Fruit fly (Drosophila melanogaster) whole organism, pupa: ENCODE results near the gene ClC-c.

Source experiments
- CG13204 ChIP-seq: fragments of 200-800 bp; sonication (Bioruptor generic); optimal IDR thresholded peaks from 2 replicates; lab custom pipeline; 2018; ENCODE audit warnings: missing biosample characterization, mild to moderate bottlenecking, missing genetic modification characterization, moderate library complexity
- CG9948 ChIP-seq: fragments of 200-800 bp; sonication (Bioruptor generic); optimal IDR thresholded peaks from 2 replicates; lab custom pipeline; 2018; ENCODE audit warnings: missing biosample characterization, mild to moderate bottlenecking, missing genetic modification characterization, moderate library complexity
- EcR ChIP-seq: fragments of 200-800 bp; sonication (Bioruptor generic); optimal IDR thresholded peaks from 3 replicates; lab custom pipeline; 2019; ENCODE audit warnings: missing biosample characterization, missing genetic modification characterization, mild to moderate bottlenecking, moderate library complexity, missing genetic modification reagents
- Snoo ChIP-seq: fragments of 200-800 bp; sonication (Bioruptor generic); optimal IDR thresholded peaks from 3 replicates; lab custom pipeline; 2017; ENCODE audit warnings: missing biosample characterization, mild to moderate bottlenecking, missing genetic modification characterization, inconsistent platforms
- fd96Ca ChIP-seq: fragments of 200-800 bp; sonication (Bioruptor generic); IDR thresholded peaks from 3 replicates; pipeline ENCODE4 v1.3.6; 2022; ENCODE audit warnings: missing biosample characterization, missing genetic modification characterization

dm6 chr3L:16128973-16129745 is 38.9 kb downstream of the ClC-c start, which contains the start of gene SsRbeta:
- TF ChIP-seq fd96Ca (GFP tag; lab: Robert Waterston, UW) (no peak; the same call in 2 of the 3 replicates), Snoo (tag; lab: Kevin White, UChicago) (peak; percentile 23), CG13204 (GFP tag; lab: Kevin White, UChicago) (no peak), CG9948 (tag; lab: Kevin White, UChicago) (no peak), EcR (no peak)
